Worm (Caenorhabditis elegans): ENCODE data around the gene clec-163.

- no peak for TF ChIP-seq B0310.2 (tag; optimal IDR thresholded peaks at IDR 0.05)
- TF ChIP-seq ceh-36 (tag; optimal IDR thresholded peaks at IDR 0.05) = no peak
- TF ChIP-seq pes-1 (GFP tag; IDR thresholded peaks at IDR 0.05) = no peak
- TF ChIP-seq ets-7 (tag; optimal IDR thresholded peaks at IDR 0.05) = no peak
- TF ChIP-seq F13C5.2 (tag; optimal IDR thresholded peaks at IDR 0.05) = no peak
- TF ChIP-seq hmbx-1 (tag; optimal IDR thresholded peaks at IDR 0.05) = no peak
- TF ChIP-seq ama-1 (optimal IDR thresholded peaks at IDR 0.05) = no peak
- TF ChIP-seq scrt-1 (GFP tag; IDR thresholded peaks at IDR 0.05) = no peak
- no peak for TF ChIP-seq ceh-13 (GFP tag; optimal IDR thresholded peaks at IDR 0.05)
- TF ChIP-seq tbx-37 (GFP tag; conservative IDR thresholded peaks at IDR 0.05) = no peak
- no peak for TF ChIP-seq aly-1 (tag; optimal IDR thresholded peaks at IDR 0.05)
These were observed 22.8 kb downstream of the clec-163 start, which contains the start of gene sca-1 for ce11 chrIII:10816800-10817418.

All from whole organism, early embryonic.